Worm (Caenorhabditis elegans): ENCODE measurements around the gene str-134.

DNA sequence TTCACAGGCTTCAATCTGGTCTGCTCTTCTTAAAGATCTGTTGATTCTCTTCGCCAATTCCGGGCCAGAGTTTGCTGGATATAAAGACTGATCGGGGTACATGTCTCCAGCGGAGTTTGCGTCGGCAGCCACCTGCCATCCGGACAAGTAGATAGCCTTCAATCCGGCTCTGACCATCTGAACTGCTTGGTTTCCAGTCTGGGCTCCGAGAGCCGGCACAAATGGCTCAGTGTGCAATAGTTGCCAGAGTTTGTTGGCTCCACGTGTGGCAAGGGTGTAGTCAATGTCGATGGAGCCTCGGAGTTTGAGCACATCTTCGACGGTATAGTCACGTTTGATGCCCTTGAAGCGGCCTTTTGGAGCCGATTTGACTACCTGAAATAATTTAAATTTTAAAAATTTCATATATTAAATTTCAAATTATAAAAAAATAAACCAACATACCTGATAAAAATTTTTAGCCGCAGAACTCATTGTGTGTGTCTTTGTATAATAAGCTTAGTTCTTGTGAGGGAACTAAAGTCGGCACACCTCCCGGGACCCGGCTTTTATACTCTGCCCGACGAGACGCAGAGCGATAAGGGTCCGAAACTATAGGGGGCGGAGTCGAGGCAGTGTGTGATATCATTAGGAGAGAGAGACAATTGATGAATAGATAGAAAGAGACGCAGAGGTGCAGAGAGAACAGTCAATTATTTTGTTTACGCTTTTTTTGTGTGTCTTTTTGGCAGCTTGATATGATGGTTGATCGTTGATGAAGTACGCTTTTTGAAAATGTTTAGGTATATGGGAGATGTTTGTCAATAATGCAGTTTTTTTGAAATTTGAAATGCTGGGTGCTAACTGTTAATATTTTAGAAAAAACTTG lies 15.7 kb upstream of the str-134 start, which contains the start of the genes icl-1 and srh-2:
- no peak for TF ChIP-seq tab-1 (GFP tag; IDR thresholded peaks at IDR 0.05)
- TF ChIP-seq klf-2 (GFP tag; conservative IDR thresholded peaks at IDR 0.05): no peak
- no peak for TF ChIP-seq ztf-29 (GFP tag; IDR thresholded peaks at IDR 0.05)
